Worm (Caenorhabditis elegans) whole organism, L1 larva: ENCODE measurements around the gene fbl-1.
A peak's percentile ranks its signal among the peaks of the same experiment; 100 is the strongest.

Experiments used
- C34B4.2 ChIP-seq: sonication (generic microtip); optimal IDR thresholded peaks from 2 replicates; lab custom pipeline; 2017; ENCODE audit warnings: mild to moderate bottlenecking, missing genetic modification characterization, missing compliant biosample characterization
- F16B12.6 ChIP-seq: fragments of 150-350 bp; optimal IDR thresholded peaks from 2 replicates; lab custom pipeline; 2014; ENCODE audit warnings: missing biosample characterization, missing genetic modification characterization
- Y116A8C.19 ChIP-seq: sonication (generic microtip); optimal IDR thresholded peaks from 2 replicates; lab custom pipeline; 2016; ENCODE audit warnings: missing compliant biosample characterization, missing genetic modification characterization, borderline replicate concordance
- aha-1 ChIP-seq: fragments of 150-350 bp; optimal IDR thresholded peaks from 2 replicates; lab custom pipeline; 2014; ENCODE audit warnings: missing biosample characterization, missing genetic modification characterization
- alr-1 ChIP-seq: fragments of 200-800 bp; sonication (Bioruptor generic); optimal IDR thresholded peaks from 2 replicates; lab custom pipeline; 2018; ENCODE audit warnings: borderline replicate concordance, mild to moderate bottlenecking, missing genetic modification characterization, missing compliant biosample characterization
- aly-2 ChIP-seq: fragments of 150-350 bp; optimal IDR thresholded peaks from 2 replicates; lab custom pipeline; 2014; ENCODE audit warnings: missing biosample characterization, missing genetic modification characterization
- blmp-1 ChIP-seq: fragments of 150-350 bp; optimal IDR thresholded peaks from 2 replicates; lab custom pipeline; 2014; ENCODE audit warnings: missing biosample characterization, missing genetic modification characterization
- ceh-88 ChIP-seq: fragments of 200-800 bp; sonication (Bioruptor generic); IDR thresholded peaks from 2 replicates; pipeline ENCODE4 v1.3.6; 2022; ENCODE audit warnings: missing genetic modification characterization, missing compliant biosample characterization
- ceh-90 ChIP-seq: sonication (generic microtip); optimal IDR thresholded peaks from 2 replicates; lab custom pipeline; 2016; ENCODE audit warnings: missing genetic modification characterization, missing compliant biosample characterization
- ces-1 ChIP-seq: fragments of 150-350 bp; optimal IDR thresholded peaks from 2 replicates; lab custom pipeline; 2014; ENCODE audit warnings: missing biosample characterization, missing genetic modification reagents, missing genetic modification characterization
- dpl-1 ChIP-seq, 3 experiments: fragments of 150-350 bp in 2 of 3; sonication (generic microtip) in 1 of 3; optimal IDR thresholded peaks; 2 replicates each; lab custom pipeline; 2014 to 2017; ENCODE audit warnings: missing biosample characterization in 3 of 3, missing genetic modification characterization in 3 of 3, missing genetic modification reagents in 3 of 3
- dsc-1 ChIP-seq: sonication (generic microtip); optimal IDR thresholded peaks from 2 replicates; lab custom pipeline; 2016; ENCODE audit warnings: mild to moderate bottlenecking, missing genetic modification characterization, missing compliant biosample characterization
- egl-13 ChIP-seq: sonication (generic microtip); optimal IDR thresholded peaks from 2 replicates; lab custom pipeline; 2016; ENCODE audit warnings: missing genotype, missing genetic modification reagents, missing genetic modification characterization, missing compliant biosample characterization
- fkh-10 ChIP-seq: sonication (generic microtip); optimal IDR thresholded peaks from 2 replicates; lab custom pipeline; 2017; ENCODE audit warnings: missing biosample characterization, missing genetic modification reagents, missing genetic modification characterization
- fkh-4 ChIP-seq: sonication (generic microtip); optimal IDR thresholded peaks from 2 replicates; lab custom pipeline; 2016; ENCODE audit warnings: missing compliant biosample characterization, missing genetic modification characterization, borderline replicate concordance
- fkh-8 ChIP-seq: sonication (generic microtip); optimal IDR thresholded peaks from 2 replicates; lab custom pipeline; 2016; ENCODE audit warnings: mild to moderate bottlenecking, missing genetic modification characterization, missing compliant biosample characterization
- fos-1 ChIP-seq: fragments of 150-350 bp; optimal IDR thresholded peaks from 2 replicates; lab custom pipeline; 2014; ENCODE audit warnings: missing biosample characterization, missing genetic modification characterization
- grh-1 ChIP-seq: fragments of 200-800 bp; sonication (Bioruptor generic); IDR thresholded peaks from 2 replicates; pipeline ENCODE4 v1.3.6; 2022; ENCODE audit warnings: missing genetic modification reagents, missing genetic modification characterization, missing compliant biosample characterization
- hlh-17 ChIP-seq: fragments of 200-800 bp; sonication (Bioruptor generic); optimal IDR thresholded peaks from 2 replicates; lab custom pipeline; 2018; ENCODE audit warnings: missing genetic modification characterization, mild to moderate bottlenecking, missing compliant biosample characterization, moderate library complexity, borderline replicate concordance
- hpl-2 ChIP-seq: fragments of 150-350 bp; optimal IDR thresholded peaks from 2 replicates; lab custom pipeline; 2014; ENCODE audit warnings: missing biosample characterization, missing genetic modification reagents, missing genetic modification characterization
- irx-1 ChIP-seq: sonication (generic microtip); optimal IDR thresholded peaks from 2 replicates; lab custom pipeline; 2016; ENCODE audit warnings: missing genetic modification characterization, missing compliant biosample characterization
- isw-1 ChIP-seq: fragments of 200-800 bp; sonication (Bioruptor generic); IDR thresholded peaks from 2 replicates; pipeline ENCODE4 v1.3.6; 2022; ENCODE audit warnings: missing genetic modification characterization, missing compliant biosample characterization
- lin-13 ChIP-seq: fragments of 150-350 bp; optimal IDR thresholded peaks from 2 replicates; lab custom pipeline; 2014; ENCODE audit warnings: missing biosample characterization, missing genetic modification reagents, missing genetic modification characterization
- lin-15B ChIP-seq: fragments of 150-350 bp; sonication (generic microtip); optimal IDR thresholded peaks from 3 replicates; lab custom pipeline; 2014; ENCODE audit warnings: missing biosample characterization, missing genetic modification characterization
- lin-35 ChIP-seq, 2 experiments: fragments of 150-350 bp; optimal IDR thresholded peaks; 2 replicates each; lab custom pipeline; 2014; ENCODE audit warnings: missing biosample characterization in 2 of 2, missing genetic modification characterization in 2 of 2, missing genetic modification reagents in 2 of 2
- lir-3 ChIP-seq: sonication (generic microtip); optimal IDR thresholded peaks from 2 replicates; lab custom pipeline; 2016; ENCODE audit warnings: mild to moderate bottlenecking, missing genetic modification characterization, moderate library complexity, missing compliant biosample characterization; ENCODE audit not compliant: poor library complexity
- lsy-2 ChIP-seq, 2 experiments: fragments of 150-350 bp; optimal IDR thresholded peaks; 2 replicates each; lab custom pipeline; 2014; ENCODE audit warnings: missing biosample characterization in 2 of 2, missing genetic modification characterization in 2 of 2
- mab-9 ChIP-seq: fragments of 200-800 bp; sonication (Bioruptor generic); IDR thresholded peaks from 2 replicates; pipeline ENCODE4 v1.3.6; 2022; ENCODE audit warnings: missing genetic modification reagents, missing genetic modification characterization, missing compliant biosample characterization
- mdl-1 ChIP-seq, 2 experiments: fragments of 150-350 bp; optimal IDR thresholded peaks; 2 replicates each; lab custom pipeline; 2014 to 2017; ENCODE audit warnings: missing biosample characterization in 2 of 2, missing genetic modification characterization in 2 of 2, inconsistent platforms in 1 of 2
- nhr-12 ChIP-seq: sonication (generic microtip); optimal IDR thresholded peaks from 2 replicates; lab custom pipeline; 2017; ENCODE audit warnings: missing biosample characterization, missing genetic modification characterization
- nhr-19 ChIP-seq: fragments of 200-800 bp; sonication (Bioruptor generic); conservative IDR thresholded peaks from 2 replicates; pipeline ENCODE4 v1.3.6; 2022; ENCODE audit warnings: missing genetic modification characterization, missing compliant biosample characterization
- nhr-28 ChIP-seq: fragments of 150-350 bp; optimal IDR thresholded peaks from 2 replicates; lab custom pipeline; 2014; ENCODE audit warnings: missing biosample characterization, missing genetic modification characterization
- nhr-47 ChIP-seq: sonication (generic microtip); optimal IDR thresholded peaks from 2 replicates; lab custom pipeline; 2016; ENCODE audit warnings: mild to moderate bottlenecking, missing genetic modification characterization, moderate library complexity, missing compliant biosample characterization
- nhr-71 ChIP-seq: sonication (generic microtip); optimal IDR thresholded peaks from 2 replicates; lab custom pipeline; 2016; ENCODE audit warnings: mild to moderate bottlenecking, missing genetic modification characterization, moderate library complexity, missing compliant biosample characterization
- nhr-76 ChIP-seq: sonication (generic microtip); optimal IDR thresholded peaks from 2 replicates; lab custom pipeline; 2017; ENCODE audit warnings: missing biosample characterization, missing genetic modification characterization
- nhr-77 ChIP-seq: fragments of 150-350 bp; optimal IDR thresholded peaks from 2 replicates; lab custom pipeline; 2014; ENCODE audit warnings: missing biosample characterization, missing genetic modification characterization
- nhr-90 ChIP-seq: sonication (generic microtip); optimal IDR thresholded peaks from 2 replicates; lab custom pipeline; 2016; ENCODE audit warnings: mild to moderate bottlenecking, missing genetic modification characterization, missing compliant biosample characterization; ENCODE audit not compliant: poor library complexity
- pag-3 ChIP-seq: sonication (generic microtip); optimal IDR thresholded peaks from 2 replicates; lab custom pipeline; 2017; ENCODE audit warnings: missing genetic modification characterization, mild to moderate bottlenecking, missing compliant biosample characterization, antibody characterized with exemption, borderline replicate concordance; ENCODE audit not compliant: insufficient read depth
- pax-3 ChIP-seq: fragments of 200-800 bp; sonication (Bioruptor generic); optimal IDR thresholded peaks from 2 replicates; lab custom pipeline; 2018; ENCODE audit warnings: mild to moderate bottlenecking, missing genetic modification characterization, moderate library complexity, missing compliant biosample characterization
- pqm-1 ChIP-seq: sonication (generic microtip); optimal IDR thresholded peaks from 3 replicates; lab custom pipeline; 2017; ENCODE audit warnings: missing biosample characterization, missing genetic modification characterization
- rnt-1 ChIP-seq: sonication (generic microtip); optimal IDR thresholded peaks from 2 replicates; lab custom pipeline; 2016; ENCODE audit warnings: mild to moderate bottlenecking, missing genetic modification characterization, moderate library complexity, missing compliant biosample characterization
- skn-1 ChIP-seq: fragments of 150-350 bp; optimal IDR thresholded peaks from 2 replicates; lab custom pipeline; 2014; ENCODE audit warnings: missing biosample characterization, missing genetic modification characterization
- snu-23 ChIP-seq: sonication (generic microtip); optimal IDR thresholded peaks from 2 replicates; lab custom pipeline; 2016; ENCODE audit warnings: missing genetic modification characterization, missing compliant biosample characterization
- sptf-1 ChIP-seq: fragments of 150-350 bp; optimal IDR thresholded peaks from 2 replicates; lab custom pipeline; 2014; ENCODE audit warnings: missing biosample characterization, missing genetic modification characterization
- sup-37 ChIP-seq: fragments of 200-800 bp; sonication (Bioruptor generic); optimal IDR thresholded peaks from 2 replicates; lab custom pipeline; 2018; ENCODE audit warnings: mild to moderate bottlenecking, missing genetic modification characterization, missing compliant biosample characterization
- tlp-1 ChIP-seq: fragments of 150-350 bp; optimal IDR thresholded peaks from 2 replicates; lab custom pipeline; 2014; ENCODE audit warnings: missing biosample characterization, missing genetic modification characterization
- unc-86 ChIP-seq: sonication (generic microtip); optimal IDR thresholded peaks from 2 replicates; lab custom pipeline; 2016; ENCODE audit warnings: missing genetic modification characterization, missing compliant biosample characterization
- unc-98 ChIP-seq: fragments of 200-800 bp; sonication (Bioruptor generic); IDR thresholded peaks from 2 replicates; pipeline ENCODE4 v1.3.6; 2022; ENCODE audit warnings: missing genetic modification characterization, missing compliant biosample characterization
- xbp-1 ChIP-seq: sonication (generic microtip); optimal IDR thresholded peaks from 2 replicates; lab custom pipeline; 2016; ENCODE audit warnings: missing genetic modification characterization, missing compliant biosample characterization
- zag-1 ChIP-seq: fragments of 150-350 bp; optimal IDR thresholded peaks from 2 replicates; lab custom pipeline; 2014; ENCODE audit warnings: missing biosample characterization, missing genetic modification characterization
- zip-4 ChIP-seq: fragments of 200-800 bp; sonication (Bioruptor generic); optimal IDR thresholded peaks from 2 replicates; lab custom pipeline; 2018; ENCODE audit warnings: mild to moderate bottlenecking, missing genetic modification characterization, moderate library complexity, missing compliant biosample characterization
- ztf-4 ChIP-seq: fragments of 150-350 bp; optimal IDR thresholded peaks from 2 replicates; lab custom pipeline; 2014; ENCODE audit warnings: missing biosample characterization, missing genetic modification characterization

fbl-1 gene

ce11 chrIV:9525682-9526416 lies 14.8 kb upstream of the fbl-1 start, which contains the start of gene elo-1 (continued):
- TF ChIP-seq hlh-17 (GFP tag; lab: Kevin White, UChicago) = no peak
- peak; percentile 89 for TF ChIP-seq fkh-4 (tag; lab: Kevin White, UChicago)
- peak; percentile 22 to 30 for TF ChIP-seq lsy-2 (tag; optimal IDR thresholded peaks at IDR 0.05; lab: Kevin White, UChicago)
- no peak for TF ChIP-seq zag-1
- TF ChIP-seq nhr-12 (tag; lab: Kevin White, UChicago) = no peak
- peak; percentile 53 for TF ChIP-seq nhr-19 (GFP tag; lab: Robert Waterston, UW)
- no peak for TF ChIP-seq fkh-10 (GFP tag; lab: Kevin White, UChicago)
- no peak for TF ChIP-seq sptf-1 (tag; lab: Kevin White, UChicago)
- no peak for TF ChIP-seq unc-98 (GFP tag; lab: Robert Waterston, UW)
- no peak for TF ChIP-seq irx-1 (tag; lab: Kevin White, UChicago)
- TF ChIP-seq isw-1 (GFP tag; lab: Robert Waterston, UW) = no peak
- TF ChIP-seq nhr-47 (tag; lab: Kevin White, UChicago) = no peak
- TF ChIP-seq unc-86 = no peak
- TF ChIP-seq egl-13 (tag; lab: Kevin White, UChicago) = no peak
- TF ChIP-seq lin-35 (GFP tag; optimal IDR thresholded peaks at IDR 0.05; lab: Kevin White, UChicago) = peak in 1 of 2 experiments; percentile 40
- peak in 1 of 2 experiments; percentile 18 for TF ChIP-seq mdl-1 (tag; optimal IDR thresholded peaks at IDR 0.05; lab: Kevin White, UChicago)
- TF ChIP-seq pag-3 (tag; lab: Kevin White, UChicago) = no peak
- no peak for TF ChIP-seq ceh-88 (GFP tag; lab: Robert Waterston, UW)
- no peak for TF ChIP-seq aly-2 (tag; lab: Kevin White, UChicago)
- no peak for TF ChIP-seq fkh-8 (tag; lab: Kevin White, UChicago)
- no peak for TF ChIP-seq hpl-2
- TF ChIP-seq xbp-1 (tag; lab: Kevin White, UChicago) = peak; percentile 21
- no peak for TF ChIP-seq fos-1 (tag; lab: Kevin White, UChicago)
- no peak for TF ChIP-seq aha-1 (tag; lab: Kevin White, UChicago)
- TF ChIP-seq F16B12.6 (tag; lab: Kevin White, UChicago) = no peak
- TF ChIP-seq ztf-4 = no peak
- TF ChIP-seq tlp-1 = peak; percentile 3
- no peak for TF ChIP-seq ceh-90
- peak; percentile 76 for TF ChIP-seq nhr-71 (tag; lab: Kevin White, UChicago)
- TF ChIP-seq nhr-28 (tag; lab: Kevin White, UChicago) = no peak
- peak; percentile 71 for TF ChIP-seq snu-23 (GFP tag; lab: Kevin White, UChicago)
- TF ChIP-seq nhr-76 (tag; lab: Kevin White, UChicago) = no peak
- TF ChIP-seq lin-15B (tag; lab: Kevin White, UChicago) = no peak
- peak; percentile 65 for TF ChIP-seq nhr-90 (tag; lab: Kevin White, UChicago)
- no peak for TF ChIP-seq ces-1
- no peak for TF ChIP-seq zip-4 (GFP tag; lab: Kevin White, UChicago)
- no peak for TF ChIP-seq C34B4.2 (tag; lab: Kevin White, UChicago)
- TF ChIP-seq rnt-1 (tag; lab: Kevin White, UChicago) = peak; percentile 52
- TF ChIP-seq skn-1 (tag; lab: Kevin White, UChicago) = no peak
- no peak for TF ChIP-seq alr-1 (tag; lab: Kevin White, UChicago)
- TF ChIP-seq lin-13 = no peak
- TF ChIP-seq lir-3 (tag; lab: Kevin White, UChicago) = no peak
- no peak for TF ChIP-seq pax-3 (tag; lab: Kevin White, UChicago)
- TF ChIP-seq dsc-1 = peak; percentile 93
- no peak for TF ChIP-seq mab-9
- TF ChIP-seq sup-37 (GFP tag; lab: Kevin White, UChicago) = no peak
- no peak for TF ChIP-seq grh-1 (GFP tag; lab: Robert Waterston, UW)
- TF ChIP-seq Y116A8C.19 = no peak
- no peak for TF ChIP-seq nhr-77
- no peak for TF ChIP-seq pqm-1 (tag; lab: Kevin White, UChicago)
- peak; percentile 98 for TF ChIP-seq blmp-1
- TF ChIP-seq dpl-1 (GFP tag; optimal IDR thresholded peaks at IDR 0.05; lab: Kevin White, UChicago) = peak; percentile 2 to 44 (median 14)
